Worm (Caenorhabditis elegans) whole organism, young adult: Measurements from ENCODE around the gene srx-42.
A peak's percentile ranks its signal among the peaks of the same experiment; 100 is the strongest.

Source experiments
- B0019.2 ChIP-seq: fragments of 200-800 bp; sonication (Bioruptor generic); conservative IDR thresholded peaks from 2 replicates; pipeline ENCODE4 v1.3.6; 2022; ENCODE audit warnings: missing genetic modification reagents, missing genetic modification characterization, missing compliant biosample characterization
- B0336.3 ChIP-seq: fragments of 200-800 bp; sonication (Bioruptor generic); IDR thresholded peaks from 2 replicates; pipeline ENCODE4 v1.3.6; 2022; ENCODE audit warnings: missing genetic modification characterization, missing compliant biosample characterization
- F23B12.7 ChIP-seq: sonication (generic microtip); optimal IDR thresholded peaks from 2 replicates; lab custom pipeline; 2017; ENCODE audit warnings: missing genetic modification characterization, mild to moderate bottlenecking, missing compliant biosample characterization, antibody characterized with exemption, moderate library complexity; ENCODE audit not compliant: insufficient read depth
- F37B4.10 ChIP-seq: fragments of 200-800 bp; sonication (Bioruptor generic); IDR thresholded peaks from 2 replicates; pipeline ENCODE4 v1.3.6; 2022; ENCODE audit warnings: missing genetic modification characterization, missing compliant biosample characterization
- T07F8.4 ChIP-seq: sonication (generic microtip); optimal IDR thresholded peaks from 2 replicates; lab custom pipeline; 2016; ENCODE audit warnings: mild to moderate bottlenecking, missing genetic modification characterization, moderate library complexity, missing compliant biosample characterization
- Y53G8AR.9 ChIP-seq: fragments of 200-800 bp; sonication (Bioruptor generic); conservative IDR thresholded peaks from 2 replicates; pipeline ENCODE4 v1.3.6; 2022; ENCODE audit warnings: missing genetic modification reagents, missing genetic modification characterization, missing compliant biosample characterization
- Y79H2A.3 ChIP-seq: fragments of 200-800 bp; sonication (Bioruptor generic); conservative IDR thresholded peaks from 2 replicates; pipeline ENCODE4 v1.3.6; 2022; ENCODE audit warnings: missing genetic modification reagents, missing genetic modification characterization, missing compliant biosample characterization
- Y95B8A.8 ChIP-seq: fragments of 200-800 bp; sonication (Bioruptor generic); IDR thresholded peaks from 2 replicates; pipeline ENCODE4 v1.3.6; 2022; ENCODE audit warnings: missing genetic modification reagents, missing genetic modification characterization, missing compliant biosample characterization
- ama-1 ChIP-seq, 3 experiments: fragments of 150-350 bp in 1 of 3; sonication (generic microtip) in 2 of 3; optimal IDR thresholded peaks; 2 replicates each; lab custom pipeline; 2014 to 2018; ENCODE audit warnings: missing biosample characterization in 2 of 3, missing genetic modification characterization in 2 of 3, missing genetic modification reagents in 2 of 3
- aptf-2 ChIP-seq: fragments of 200-800 bp; sonication (Bioruptor generic); conservative IDR thresholded peaks from 2 replicates; pipeline ENCODE4 v1.3.6; 2022; ENCODE audit warnings: missing genetic modification reagents, missing genetic modification characterization, missing compliant biosample characterization
- aptf-3 ChIP-seq: fragments of 200-800 bp; sonication (Bioruptor generic); IDR thresholded peaks from 2 replicates; pipeline ENCODE4 v1.3.6; 2022; ENCODE audit warnings: missing genetic modification characterization, missing compliant biosample characterization
- atf-7 ChIP-seq: sonication (generic microtip); optimal IDR thresholded peaks from 2 replicates; lab custom pipeline; 2017; ENCODE audit warnings: mild to moderate bottlenecking, missing genetic modification characterization, missing compliant biosample characterization
- athp-1 ChIP-seq: sonication (generic microtip); optimal IDR thresholded peaks from 2 replicates; lab custom pipeline; 2017; ENCODE audit warnings: mild to moderate bottlenecking, missing genetic modification characterization, missing compliant biosample characterization
- attf-3 ChIP-seq: fragments of 200-800 bp; sonication (Bioruptor generic); conservative IDR thresholded peaks from 2 replicates; pipeline ENCODE4 v1.3.6; 2022; ENCODE audit warnings: missing genetic modification reagents, missing genetic modification characterization, missing compliant biosample characterization
- attf-5 ChIP-seq: fragments of 200-800 bp; sonication (Bioruptor generic); optimal IDR thresholded peaks from 2 replicates; lab custom pipeline; 2018; ENCODE audit warnings: mild to moderate bottlenecking, missing genetic modification characterization, missing compliant biosample characterization
- bed-1 ChIP-seq: fragments of 200-800 bp; sonication (Bioruptor generic); IDR thresholded peaks from 2 replicates; pipeline ENCODE4 v1.3.6; 2022; ENCODE audit warnings: missing genetic modification reagents, missing genetic modification characterization, missing compliant biosample characterization
- cebp-1 ChIP-seq, 2 experiments: fragments of 200-800 bp in 1 of 2; sonication (Bioruptor generic) in 1 of 2; sonication (generic microtip) in 1 of 2; IDR thresholded peaks in 1 of 2; optimal IDR thresholded peaks in 1 of 2; 2 replicates each; pipeline versions ENCODE4 v1.3.6 to Lab custom; 2017 to 2022; ENCODE audit warnings: missing compliant biosample characterization in 2 of 2, missing genetic modification characterization in 2 of 2, mild to moderate bottlenecking in 1 of 2, missing genetic modification reagents in 1 of 2, moderate library complexity in 1 of 2
- ceh-79 ChIP-seq: sonication (generic microtip); optimal IDR thresholded peaks from 2 replicates; lab custom pipeline; 2017; ENCODE audit warnings: mild to moderate bottlenecking, missing genetic modification characterization, missing compliant biosample characterization
- die-1 ChIP-seq: sonication (generic microtip); optimal IDR thresholded peaks from 2 replicates; lab custom pipeline; 2016; ENCODE audit warnings: missing genotype, mild to moderate bottlenecking, missing genetic modification characterization, missing compliant biosample characterization
- egl-18 ChIP-seq: fragments of 200-800 bp; sonication (Bioruptor generic); IDR thresholded peaks from 2 replicates; pipeline ENCODE4 v1.3.6; 2022; ENCODE audit warnings: missing genetic modification reagents, missing genetic modification characterization, missing compliant biosample characterization
- hlh-12 ChIP-seq: sonication (generic microtip); optimal IDR thresholded peaks from 2 replicates; lab custom pipeline; 2016; ENCODE audit warnings: missing genetic modification characterization, missing compliant biosample characterization
- lin-35 ChIP-seq, 3 experiments: fragments of 150-350 bp in 2 of 3; sonication (generic microtip) in 1 of 3; optimal IDR thresholded peaks; 2 replicates each; lab custom pipeline; 2014 to 2018; ENCODE audit warnings: missing biosample characterization in 3 of 3, missing genetic modification characterization in 3 of 3, missing genetic modification reagents in 3 of 3
- lin-54 ChIP-seq: fragments of 200-800 bp; sonication (Bioruptor generic); optimal IDR thresholded peaks from 2 replicates; lab custom pipeline; 2018; ENCODE audit warnings: mild to moderate bottlenecking, missing genetic modification characterization, missing compliant biosample characterization
- madf-10 ChIP-seq: sonication (generic microtip); optimal IDR thresholded peaks from 2 replicates; lab custom pipeline; 2016; ENCODE audit warnings: mild to moderate bottlenecking, missing genetic modification characterization, missing compliant biosample characterization
- mcd-1 ChIP-seq: fragments of 200-800 bp; sonication (Bioruptor generic); IDR thresholded peaks from 2 replicates; pipeline ENCODE4 v1.3.6; 2022; ENCODE audit warnings: missing genetic modification reagents, missing genetic modification characterization, missing compliant biosample characterization
- mes-4 ChIP-seq: sonication (generic microtip); optimal IDR thresholded peaks from 2 replicates; lab custom pipeline; 2016; ENCODE audit warnings: missing genotype, missing genetic modification characterization, missing compliant biosample characterization
- nfyb-1 ChIP-seq: fragments of 200-800 bp; sonication (Bioruptor generic); IDR thresholded peaks from 2 replicates; pipeline ENCODE4 v1.3.6; 2022; ENCODE audit warnings: missing genetic modification reagents, missing genetic modification characterization, missing compliant biosample characterization
- nhr-120 ChIP-seq: fragments of 200-800 bp; sonication (Bioruptor generic); IDR thresholded peaks from 2 replicates; pipeline ENCODE4 v1.3.6; 2022; ENCODE audit warnings: missing genetic modification characterization, missing compliant biosample characterization
- rec-8 ChIP-seq, 2 experiments: sonication (generic microtip); optimal IDR thresholded peaks; 2 replicates each; lab custom pipeline; 2016; ENCODE audit warnings: mild to moderate bottlenecking in 2 of 2, missing genetic modification characterization in 2 of 2, missing genetic modification reagents in 2 of 2, missing genotype in 2 of 2, missing biosample characterization in 1 of 2, missing compliant biosample characterization in 1 of 2, moderate library complexity in 1 of 2
- repo-1 ChIP-seq: sonication (generic microtip); optimal IDR thresholded peaks from 2 replicates; lab custom pipeline; 2017; ENCODE audit warnings: mild to moderate bottlenecking, missing genetic modification characterization, missing compliant biosample characterization
- sdz-38 ChIP-seq: sonication (generic microtip); optimal IDR thresholded peaks from 2 replicates; lab custom pipeline; 2016; ENCODE audit warnings: missing genotype, missing genetic modification characterization, missing compliant biosample characterization
- snpc-1.1 ChIP-seq: sonication (generic microtip); optimal IDR thresholded peaks from 2 replicates; lab custom pipeline; 2017; ENCODE audit warnings: missing genetic modification characterization, mild to moderate bottlenecking, missing compliant biosample characterization, antibody characterized with exemption, moderate library complexity, missing genotype, missing genetic modification reagents; ENCODE audit not compliant: insufficient read depth
- snpc-1.3 ChIP-seq: sonication (generic microtip); optimal IDR thresholded peaks from 2 replicates; lab custom pipeline; 2017; ENCODE audit warnings: missing genetic modification characterization, mild to moderate bottlenecking, missing compliant biosample characterization, antibody characterized with exemption, moderate library complexity, missing genotype, missing genetic modification reagents; ENCODE audit not compliant: insufficient read depth
- snpc-4 ChIP-seq, 5 experiments: fragments of 150-350 bp in 1 of 5; sonication (generic microtip) in 4 of 5; optimal IDR thresholded peaks; 2 replicates each; lab custom pipeline; 2014 to 2018; ENCODE audit warnings: missing genetic modification characterization in 5 of 5, missing biosample characterization in 3 of 5, antibody characterized with exemption in 2 of 5, mild to moderate bottlenecking in 2 of 5, missing compliant biosample characterization in 2 of 5, missing genotype in 2 of 5, moderate library complexity in 2 of 5, missing genetic modification reagents in 1 of 5
- sptf-2 ChIP-seq: fragments of 200-800 bp; sonication (Bioruptor generic); optimal IDR thresholded peaks from 2 replicates; lab custom pipeline; 2018; ENCODE audit warnings: mild to moderate bottlenecking, missing genetic modification characterization, missing compliant biosample characterization
- ztf-28 ChIP-seq: fragments of 200-800 bp; sonication (Bioruptor generic); IDR thresholded peaks from 2 replicates; pipeline ENCODE4 v1.3.6; 2022; ENCODE audit warnings: missing genetic modification reagents, missing genetic modification characterization, missing compliant biosample characterization
- ztf-3 ChIP-seq: fragments of 200-800 bp; sonication (Bioruptor generic); optimal IDR thresholded peaks from 2 replicates; lab custom pipeline; 2018; ENCODE audit warnings: mild to moderate bottlenecking, missing genetic modification characterization, missing compliant biosample characterization
- ztf-6 ChIP-seq: fragments of 200-800 bp; sonication (Bioruptor generic); IDR thresholded peaks from 2 replicates; pipeline ENCODE4 v1.3.6; 2022; ENCODE audit warnings: missing genetic modification reagents, missing genetic modification characterization, missing compliant biosample characterization

The srx-42 gene

DNA sequence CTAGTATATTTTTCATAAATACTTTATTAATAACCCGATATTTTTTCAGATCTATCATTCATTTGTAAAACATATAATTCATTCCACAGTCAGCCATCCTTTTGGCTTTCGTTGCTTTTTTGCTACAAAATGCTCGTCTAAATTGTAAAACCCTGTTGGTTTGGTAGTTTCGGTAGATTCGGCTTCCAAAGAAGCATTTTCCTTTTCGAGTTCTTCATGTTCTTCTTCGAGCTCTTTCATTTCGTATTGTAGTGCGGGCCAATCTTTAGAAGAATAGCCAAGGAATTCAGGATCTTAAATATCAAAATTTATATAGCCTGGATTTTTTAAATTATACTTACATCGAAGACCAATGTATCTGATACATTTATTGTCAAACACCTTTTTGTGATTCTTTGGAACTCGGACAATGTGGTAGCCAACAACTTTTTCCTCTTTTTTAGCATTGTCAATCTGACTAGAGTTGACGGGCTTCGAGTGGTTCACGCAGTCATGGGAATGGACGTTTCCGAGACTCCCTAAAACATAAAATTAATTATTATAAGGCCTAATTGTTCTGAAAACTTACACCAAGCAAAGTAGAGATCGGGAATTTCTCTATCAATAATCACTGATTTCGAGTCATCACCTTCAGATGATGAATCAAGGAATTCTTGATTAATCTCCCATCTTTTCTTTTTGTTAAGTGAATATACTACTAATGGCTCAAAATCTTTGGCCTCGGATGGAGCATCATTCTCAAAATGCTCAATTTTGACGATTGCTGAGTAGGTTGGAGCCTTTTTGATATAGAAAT is 12.5 kb upstream of the srx-42 start (continued):
- TF ChIP-seq sptf-2 (GFP tag; lab: Kevin White, UChicago) (no peak), rec-8 (tag; optimal IDR thresholded peaks at IDR 0.05; lab: Kevin White, UChicago) (no peak), bed-1 (no peak), ztf-6 (GFP tag; lab: Robert Waterston, UW) (no peak), egl-18 (GFP tag; lab: Robert Waterston, UW) (no peak), ama-1 (optimal IDR thresholded peaks at IDR 0.05; lab: Kevin White, UChicago) (peak; percentile 53), ama-1 (GFP tag; optimal IDR thresholded peaks at IDR 0.05; lab: Kevin White, UChicago) (no peak), ztf-3 (GFP tag; lab: Kevin White, UChicago) (peak; percentile 41), aptf-2 (0 out of 2 replicates have a peak, but pooled peaks have one; percentile 5), hlh-12 (tag; lab: Kevin White, UChicago) (no peak), snpc-1.1 (tag; lab: Kevin White, UChicago) (no peak), F23B12.7 (tag; lab: Kevin White, UChicago) (no peak), atf-7 (tag; lab: Kevin White, UChicago) (no peak), nhr-120 (GFP tag; lab: Robert Waterston, UW) (no peak), B0336.3 (peak; percentile 15), F37B4.10 (GFP tag; lab: Robert Waterston, UW) (no peak), lin-35 (GFP tag; optimal IDR thresholded peaks at IDR 0.05; lab: Kevin White, UChicago) (peak in 1 of 3 experiments; percentile 39), T07F8.4 (tag; lab: Kevin White, UChicago) (no peak), athp-1 (peak; percentile 1), sdz-38 (tag; lab: Kevin White, UChicago) (no peak), aptf-3 (GFP tag; lab: Robert Waterston, UW) (no peak), ztf-28 (GFP tag; lab: Robert Waterston, UW) (peak; percentile 33; the same call in 1 of the 2 replicates), B0019.2 (no peak), lin-54 (GFP tag; lab: Kevin White, UChicago) (no peak), die-1 (no peak), repo-1 (tag; lab: Kevin White, UChicago) (no peak), attf-3 (0 out of 2 replicates have a peak, but pooled peaks have one; percentile 8), snpc-4 (GFP tag; optimal IDR thresholded peaks at IDR 0.05; lab: Kevin White, UChicago) (no peak), snpc-4 (tag; optimal IDR thresholded peaks at IDR 0.05; lab: Kevin White, UChicago) (no peak), Y53G8AR.9 (GFP tag; lab: Robert Waterston, UW) (no peak), Y95B8A.8 (peak; percentile 71; the same call in 1 of the 2 replicates), madf-10 (no peak), cebp-1 (GFP tag; IDR thresholded peaks at IDR 0.05; lab: Robert Waterston, UW) (no peak), cebp-1 (tag; optimal IDR thresholded peaks at IDR 0.05; lab: Kevin White, UChicago) (peak; percentile 29), snpc-1.3 (tag; lab: Kevin White, UChicago) (no peak), mcd-1 (GFP tag; lab: Robert Waterston, UW) (no peak), mes-4 (no peak), nfyb-1 (GFP tag; lab: Robert Waterston, UW) (peak; percentile 64), ceh-79 (tag; lab: Kevin White, UChicago) (no peak), Y79H2A.3 (peak; percentile 6; the same call in 1 of the 2 replicates), attf-5 (GFP tag; lab: Kevin White, UChicago) (no peak)
